Worm (Caenorhabditis elegans): ENCODE results near the gene K01B6.4.

The K01B6.4 gene

ce11 chrIII:9297345-9297744 lies at the start of gene K01B6.4:
TSS of gene K01B6.4 (minus strand) at chrIII:9297445.
- TF ChIP-seq unc-62 (GFP tag; optimal IDR thresholded peaks at IDR 0.05): no peak

- no peak for TF ChIP-seq unc-62 (GFP tag; optimal IDR thresholded peaks at IDR 0.05)
Observed at ce11 chrIII:9346722-9347121, 49.5 kb upstream of the K01B6.4 start.

DNA sequence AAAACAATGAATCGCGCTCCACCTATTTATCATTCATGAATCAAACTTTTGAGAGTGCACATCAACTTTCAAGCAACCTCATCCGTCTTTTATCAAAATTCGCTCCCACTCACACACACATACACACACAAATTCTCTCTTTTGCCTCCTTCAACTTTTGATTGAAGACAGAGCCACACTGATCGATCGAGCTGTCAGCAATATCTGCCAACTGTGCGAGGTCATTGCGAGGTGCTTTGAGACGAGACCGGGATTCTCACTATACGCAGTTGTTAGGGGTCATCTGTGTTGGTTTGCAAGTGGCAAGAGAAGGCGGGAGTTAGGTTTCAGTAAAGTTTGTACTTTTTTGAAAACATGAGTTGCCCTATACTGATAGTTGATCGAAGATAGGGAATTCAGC lies 48.9 kb upstream of the K01B6.4 start:
- no peak for TF ChIP-seq unc-62 (GFP tag; optimal IDR thresholded peaks at IDR 0.05)

DNA sequence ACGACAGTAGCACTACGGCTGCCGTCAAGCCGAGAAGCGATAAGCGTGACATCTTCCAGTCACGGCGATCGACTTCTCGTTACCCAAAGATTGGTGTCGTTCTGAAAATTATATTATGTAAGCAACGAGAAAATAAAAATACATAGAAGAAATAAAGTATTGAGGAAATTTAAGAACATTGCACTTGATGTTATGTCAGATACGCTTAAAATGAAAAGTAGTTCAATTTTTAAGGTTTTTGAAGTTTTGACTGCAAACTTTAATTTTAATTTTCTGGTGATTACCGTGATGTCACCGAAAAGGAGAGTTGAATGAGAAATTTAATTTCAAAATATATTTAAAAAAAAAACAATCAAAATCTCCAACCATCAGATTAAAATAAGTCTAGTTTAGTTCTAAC lies 47.1 kb upstream of the K01B6.4 start, which contains the start of gene emb-9:
emb-9 (minus strand) TSS at position 101 of the 400 bp plus-strand sequence.
- TF ChIP-seq unc-62 (GFP tag; optimal IDR thresholded peaks at IDR 0.05): no peak

ce11 chrIII:9340025-9340424 lies 42.8 kb upstream of the K01B6.4 start:
- no peak for TF ChIP-seq unc-62 (GFP tag; optimal IDR thresholded peaks at IDR 0.05)

- no peak for TF ChIP-seq unc-62 (GFP tag; optimal IDR thresholded peaks at IDR 0.05)
Observed at ce11 chrIII:9337968-9338367, 40.7 kb upstream of the K01B6.4 start.

DNA sequence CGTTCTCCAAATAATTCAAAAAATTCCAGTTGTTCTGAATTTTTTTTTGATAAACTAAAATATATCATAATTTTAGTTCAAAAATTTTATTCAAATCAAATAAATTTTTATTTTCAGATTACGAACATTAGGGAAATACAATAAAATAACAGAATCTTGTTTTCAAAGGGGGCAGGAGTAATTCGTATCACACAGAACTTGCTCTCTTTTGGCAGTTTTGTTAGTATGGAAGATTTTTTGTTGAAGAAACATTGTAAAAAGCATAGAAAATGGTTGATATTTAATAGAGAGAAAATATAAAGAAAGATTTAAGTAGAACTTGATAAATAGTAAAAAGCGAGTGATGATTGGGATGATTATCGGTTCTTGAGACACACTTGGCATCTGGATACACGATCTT lies 39.6 kb upstream of the K01B6.4 start:
- no peak for TF ChIP-seq unc-62 (GFP tag; optimal IDR thresholded peaks at IDR 0.05)

DNA sequence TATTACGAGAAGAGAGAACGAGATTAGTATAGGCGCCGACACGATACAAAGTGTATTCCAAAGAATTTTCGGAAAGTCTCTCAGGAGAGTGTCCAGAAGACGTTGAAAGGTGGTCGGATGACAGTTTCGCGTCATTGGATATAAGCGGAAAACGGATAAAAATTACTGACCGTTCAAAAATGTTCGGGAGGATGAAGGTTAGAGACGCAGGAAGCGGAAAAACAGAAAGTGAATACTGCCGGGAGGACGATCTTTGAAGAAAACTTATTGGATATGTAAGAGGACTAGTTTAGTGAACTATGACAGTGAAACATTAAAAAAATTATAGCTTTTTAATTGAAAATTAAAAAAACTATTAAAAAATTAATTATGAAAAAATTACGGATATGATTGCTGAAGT lies 37.8 kb upstream of the K01B6.4 start:
- no peak for TF ChIP-seq unc-62 (GFP tag; optimal IDR thresholded peaks at IDR 0.05)

- no peak for TF ChIP-seq unc-62 (GFP tag; optimal IDR thresholded peaks at IDR 0.05)
Observed at ce11 chrIII:9334174-9334573, 36.9 kb upstream of the K01B6.4 start, which contains the start of gene elo-4. TSS of gene elo-4 (minus strand) at chrIII:9334274.

DNA sequence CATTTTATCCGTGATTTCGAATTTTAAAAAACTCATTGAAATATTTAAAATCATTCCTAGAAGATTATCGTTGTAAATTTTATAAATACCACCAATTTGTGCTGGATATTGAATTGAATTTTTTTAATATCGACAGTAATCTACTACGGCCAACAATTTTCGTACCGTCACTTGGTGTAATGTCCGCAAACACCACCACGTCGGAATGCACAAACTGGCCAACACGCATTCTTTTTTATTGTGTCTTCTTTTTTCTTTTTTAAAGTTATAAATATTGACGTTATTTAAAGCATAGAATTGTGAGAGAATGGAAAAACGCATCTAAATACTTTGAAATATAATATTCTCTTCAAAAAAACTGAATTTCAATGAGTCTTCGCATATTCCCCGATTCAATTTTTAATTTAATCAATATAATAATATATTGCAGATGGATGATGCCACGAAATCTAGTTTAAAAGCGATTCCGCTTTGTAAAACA lies 33.9 kb upstream of the K01B6.4 start, which contains the start of gene ufc-1:
ufc-1 (plus strand) TSS at position 431 of the 481 bp plus-strand sequence.
- TF ChIP-seq unc-62 (GFP tag; optimal IDR thresholded peaks at IDR 0.05): no peak

ce11 chrIII:9329790-9330366 lies 32.6 kb upstream of the K01B6.4 start, which contains the start of gene ttr-5:
TSS of gene ttr-5 (plus strand) at chrIII:9330316.
- no peak for TF ChIP-seq unc-62 (GFP tag; optimal IDR thresholded peaks at IDR 0.05)

- no peak for TF ChIP-seq unc-62 (GFP tag; optimal IDR thresholded peaks at IDR 0.05)
Observed at ce11 chrIII:9329266-9329665, 32.0 kb upstream of the K01B6.4 start, which contains the start of gene C40H1.3. TSS of gene C40H1.3 (minus strand) at chrIII:9329366.

DNA sequence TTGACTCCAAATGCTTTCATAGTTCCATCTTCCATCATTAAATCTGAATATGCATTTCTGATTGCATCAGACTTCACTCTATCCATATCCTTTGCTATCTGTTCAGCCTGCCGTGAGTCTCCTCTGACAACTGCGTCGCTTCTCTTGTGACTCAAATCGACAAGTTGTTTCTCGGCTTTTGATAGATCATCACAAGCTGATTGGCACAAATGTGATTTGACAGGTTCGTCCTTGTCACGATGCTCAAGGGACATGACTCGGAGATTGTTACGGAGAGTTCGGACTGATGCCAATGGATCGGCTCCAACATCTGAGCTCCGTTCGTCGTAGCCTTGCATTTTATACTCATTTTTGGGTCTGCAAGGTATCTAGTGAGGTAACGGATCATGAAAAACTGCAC lies 31.5 kb upstream of the K01B6.4 start:
- no peak for TF ChIP-seq unc-62 (GFP tag; optimal IDR thresholded peaks at IDR 0.05)

DNA sequence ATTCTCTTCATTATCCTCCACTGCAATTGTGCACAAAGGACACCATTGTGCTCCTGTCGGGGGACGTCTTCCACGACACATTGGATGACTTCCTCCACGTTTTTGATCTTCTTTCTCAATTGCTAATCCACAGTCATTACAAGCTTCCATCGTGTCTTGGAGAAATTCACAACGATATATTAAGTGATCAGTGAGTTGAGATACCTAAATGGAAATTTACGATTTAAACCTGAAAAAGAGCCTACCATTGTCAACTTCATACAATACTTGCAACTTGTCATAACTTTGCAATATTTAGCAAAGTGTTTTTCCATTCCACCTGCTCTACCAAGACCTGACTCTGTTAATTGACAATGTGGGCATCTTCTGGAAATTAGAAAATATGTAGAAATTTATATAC lies 30.7 kb upstream of the K01B6.4 start:
- TF ChIP-seq unc-62 (GFP tag; optimal IDR thresholded peaks at IDR 0.05): no peak

ce11 chrIII:9326528-9326927 lies 29.3 kb upstream of the K01B6.4 start:
- no peak for TF ChIP-seq unc-62 (GFP tag; optimal IDR thresholded peaks at IDR 0.05)

- no peak for TF ChIP-seq unc-62 (GFP tag; optimal IDR thresholded peaks at IDR 0.05)
Observed at ce11 chrIII:9324724-9325123, 27.5 kb upstream of the K01B6.4 start, which contains the start of gene C40H1.7. TSS of gene C40H1.7 (plus strand) at chrIII:9325024.

- no peak for TF ChIP-seq unc-62 (GFP tag; optimal IDR thresholded peaks at IDR 0.05)
Observed at ce11 chrIII:9322010-9322409, 24.8 kb upstream of the K01B6.4 start, which contains the start of gene cpb-1. TSS of gene cpb-1 (plus strand) at chrIII:9322310.

Measured in whole organism, dauer.